Worm (Caenorhabditis elegans): Measurements from ENCODE around the gene F23D12.7.

The F23D12.7 gene

DNA sequence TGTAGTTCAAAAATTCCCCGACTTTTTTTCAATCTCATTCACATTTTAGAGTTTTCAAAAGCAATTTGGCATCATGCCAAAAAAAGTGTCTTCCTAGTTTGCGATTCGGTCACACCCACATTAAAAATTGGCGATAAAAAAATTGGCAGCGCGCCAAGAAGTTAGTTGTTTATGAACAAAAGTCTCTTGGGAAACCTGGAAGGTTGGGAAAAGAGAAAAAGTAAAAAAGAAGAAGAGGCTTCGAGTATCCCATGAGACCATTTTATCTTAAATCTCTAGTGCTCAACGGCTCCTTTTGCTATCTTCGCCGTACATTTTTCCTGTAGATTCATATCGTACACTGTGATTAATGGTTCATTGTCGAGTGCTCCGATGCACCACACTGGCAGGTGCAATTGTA lies 34.2 kb upstream of the F23D12.7 start:
- TF ChIP-seq nhr-2 (tag; optimal IDR thresholded peaks at IDR 0.05) (no peak), snpc-4 (tag; optimal IDR thresholded peaks at IDR 0.05) (no peak), cnd-1 (tag; optimal IDR thresholded peaks at IDR 0.05) (no peak), bed-3 (GFP tag; optimal IDR thresholded peaks at IDR 0.05) (no peak), mep-1 (tag; optimal IDR thresholded peaks at IDR 0.05) (no peak), mab-5 (tag; optimal IDR thresholded peaks at IDR 0.05) (no peak), unc-120 (tag; optimal IDR thresholded peaks at IDR 0.05; ENCODE audit: poor library complexity, severe bottlenecking) (no peak), ces-1 (GFP tag; optimal IDR thresholded peaks at IDR 0.05) (no peak), ham-2 (GFP tag; optimal IDR thresholded peaks at IDR 0.05) (no peak), tbx-8 (GFP tag; optimal IDR thresholded peaks at IDR 0.05) (no peak), zip-8 (tag; optimal IDR thresholded peaks at IDR 0.05) (no peak), elt-3 (tag; optimal IDR thresholded peaks at IDR 0.05) (no peak)

DNA sequence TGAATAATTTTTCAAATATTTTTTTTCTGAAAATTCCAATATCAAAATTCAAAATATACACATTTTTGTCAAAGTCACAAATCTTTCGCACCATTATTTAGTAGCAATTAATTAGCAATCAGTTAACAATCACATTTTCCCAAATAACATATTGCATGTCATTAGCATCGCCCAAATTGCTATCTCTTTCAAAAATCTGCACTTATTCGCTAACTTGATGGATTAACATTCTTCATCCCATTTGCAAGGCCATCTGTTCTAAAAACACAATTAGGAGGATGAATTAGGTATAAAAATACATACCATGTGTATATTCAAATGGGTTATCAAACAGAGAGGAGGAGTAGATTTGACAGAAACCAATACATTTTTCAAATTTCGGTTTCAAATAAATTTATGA lies 33.7 kb upstream of the F23D12.7 start:
- TF ChIP-seq blmp-1 (tag; optimal IDR thresholded peaks at IDR 0.05), result no peak
- no peak for TF ChIP-seq ceh-39 (tag; optimal IDR thresholded peaks at IDR 0.05)
- peak; percentile 74 for TF ChIP-seq cnd-1 (tag; optimal IDR thresholded peaks at IDR 0.05)
- TF ChIP-seq unc-62 (GFP tag; optimal IDR thresholded peaks at IDR 0.05), result peak; percentile 28
- TF ChIP-seq hlh-1 (tag; optimal IDR thresholded peaks at IDR 0.05), result no peak
- no peak for TF ChIP-seq nhr-28 (tag; optimal IDR thresholded peaks at IDR 0.05)
- no peak for TF ChIP-seq elt-3 (tag; optimal IDR thresholded peaks at IDR 0.05)
- TF ChIP-seq snpc-4 (tag; optimal IDR thresholded peaks at IDR 0.05), result no peak
- TF ChIP-seq mab-5 (tag; optimal IDR thresholded peaks at IDR 0.05), result peak; percentile 13
- TF ChIP-seq ces-1 (GFP tag; optimal IDR thresholded peaks at IDR 0.05), result peak; percentile 94
- TF ChIP-seq elt-1 (tag; optimal IDR thresholded peaks at IDR 0.05; ENCODE audit: borderline replicate concordance, insufficient read depth), result peak; percentile 40
- peak; percentile 26 for TF ChIP-seq mls-2 (tag; optimal IDR thresholded peaks at IDR 0.05)

DNA sequence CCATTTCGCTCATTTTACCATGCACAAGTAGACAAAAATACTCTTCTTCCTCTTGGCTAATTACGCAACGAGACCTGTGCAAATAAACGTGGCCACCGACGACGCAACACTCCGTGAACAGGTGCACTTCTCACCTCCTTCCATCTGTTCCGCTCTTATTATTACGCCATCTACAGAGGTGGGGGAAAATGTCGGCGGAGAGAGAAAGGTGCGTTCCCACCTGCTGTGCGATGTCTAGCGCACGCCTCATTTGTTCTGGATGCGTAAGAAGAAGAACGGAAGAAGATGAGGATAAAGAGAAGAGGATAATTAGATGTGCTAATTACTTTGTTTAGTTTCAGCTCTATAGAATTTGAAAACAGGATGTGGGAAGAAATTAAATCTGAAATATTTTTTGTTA lies 32.9 kb upstream of the F23D12.7 start:
- peak; percentile 80 for TF ChIP-seq ceh-43 (GFP tag; optimal IDR thresholded peaks at IDR 0.05)
- TF ChIP-seq cnd-1 (tag; optimal IDR thresholded peaks at IDR 0.05), result peak; percentile 97
- no peak for TF ChIP-seq flh-1 (GFP tag; optimal IDR thresholded peaks at IDR 0.05)
- TF ChIP-seq zip-8 (tag; optimal IDR thresholded peaks at IDR 0.05), result peak; percentile 97
- peak; percentile 82 for TF ChIP-seq hlh-1 (tag; optimal IDR thresholded peaks at IDR 0.05)
- peak; percentile 26 for TF ChIP-seq ztf-11 (tag; optimal IDR thresholded peaks at IDR 0.05)
- TF ChIP-seq ceh-39 (tag; optimal IDR thresholded peaks at IDR 0.05), result peak; percentile 58
- TF ChIP-seq mep-1 (tag; optimal IDR thresholded peaks at IDR 0.05), result peak; percentile 43
- TF ChIP-seq sem-2 (GFP tag; optimal IDR thresholded peaks at IDR 0.05), result no peak
- TF ChIP-seq unc-62 (GFP tag; optimal IDR thresholded peaks at IDR 0.05), result peak; percentile 41
- peak; percentile 90 for TF ChIP-seq lin-32 (GFP tag; optimal IDR thresholded peaks at IDR 0.05)
- TF ChIP-seq sptf-1 (tag; optimal IDR thresholded peaks at IDR 0.05), result no peak
- TF ChIP-seq elt-1 (tag; optimal IDR thresholded peaks at IDR 0.05; ENCODE audit: borderline replicate concordance, insufficient read depth), result no peak
- no peak for TF ChIP-seq mab-5 (tag; optimal IDR thresholded peaks at IDR 0.05)
- no peak for TF ChIP-seq nhr-76 (tag; optimal IDR thresholded peaks at IDR 0.05)
- peak; percentile 92 for TF ChIP-seq nhr-2 (tag; optimal IDR thresholded peaks at IDR 0.05)
- no peak for TF ChIP-seq bed-3 (GFP tag; optimal IDR thresholded peaks at IDR 0.05)
- peak; percentile 67 for TF ChIP-seq mls-2 (tag; optimal IDR thresholded peaks at IDR 0.05)

DNA sequence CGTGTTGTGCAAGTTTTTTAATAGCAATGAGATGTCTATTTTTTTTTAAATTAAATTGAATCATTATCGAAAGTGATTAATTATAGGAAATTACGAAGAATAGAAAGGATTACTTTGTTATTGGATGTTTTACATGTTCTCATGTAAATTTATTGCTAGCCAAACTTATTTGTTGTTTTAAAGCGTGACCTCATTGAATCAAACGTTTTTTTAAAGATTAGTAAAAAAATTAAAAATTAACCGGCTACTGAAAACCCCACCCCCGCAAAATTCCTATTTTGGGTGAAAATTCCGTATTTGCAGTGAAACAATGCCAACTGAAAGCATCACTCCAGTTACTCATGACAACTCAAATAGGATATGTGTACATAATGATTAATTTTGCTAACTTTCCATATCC lies 31.2 kb upstream of the F23D12.7 start, which contains the start of gene M163.8:
Gene M163.8 (plus strand): TSS at position 301 of the 400 bp plus-strand sequence.
- no peak for TF ChIP-seq lin-32 (GFP tag; optimal IDR thresholded peaks at IDR 0.05)
- TF ChIP-seq nhr-237 (tag; optimal IDR thresholded peaks at IDR 0.05), result no peak
- no peak for TF ChIP-seq mls-2 (tag; optimal IDR thresholded peaks at IDR 0.05)
- no peak for TF ChIP-seq ham-2 (GFP tag; optimal IDR thresholded peaks at IDR 0.05)
- TF ChIP-seq ceh-43 (GFP tag; optimal IDR thresholded peaks at IDR 0.05), result no peak
- no peak for TF ChIP-seq sem-2 (GFP tag; optimal IDR thresholded peaks at IDR 0.05)
- TF ChIP-seq hlh-1 (tag; optimal IDR thresholded peaks at IDR 0.05), result no peak
- no peak for TF ChIP-seq cnd-1 (tag; optimal IDR thresholded peaks at IDR 0.05)
- TF ChIP-seq nhr-2 (tag; optimal IDR thresholded peaks at IDR 0.05), result no peak
- TF ChIP-seq unc-62 (GFP tag; optimal IDR thresholded peaks at IDR 0.05), result no peak
- no peak for TF ChIP-seq M03D4.4 (tag; optimal IDR thresholded peaks at IDR 0.05)
- no peak for TF ChIP-seq mab-5 (tag; optimal IDR thresholded peaks at IDR 0.05)

DNA sequence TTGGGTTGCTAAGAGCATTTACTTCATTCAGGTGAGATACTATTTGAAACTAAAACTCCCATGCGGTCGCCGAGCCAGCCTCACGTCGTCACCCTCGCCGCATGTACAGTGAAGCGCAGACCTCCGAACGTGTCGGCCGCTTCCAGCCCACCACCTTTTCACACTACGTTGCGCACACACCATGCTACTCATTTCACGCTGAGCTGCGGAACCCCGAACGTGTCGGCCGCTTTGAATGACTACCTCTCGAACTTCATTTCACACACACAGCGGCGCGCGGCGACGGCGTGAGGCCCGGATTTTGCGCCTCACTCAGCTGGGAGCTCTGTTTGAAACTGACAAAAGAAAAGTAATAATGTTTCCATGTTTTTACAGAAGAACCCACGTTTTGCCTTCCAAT lies 28.0 kb upstream of the F23D12.7 start:
- TF ChIP-seq nhr-28 (tag; optimal IDR thresholded peaks at IDR 0.05) (no peak), ceh-83 (GFP tag; optimal IDR thresholded peaks at IDR 0.05) (no peak), blmp-1 (tag; optimal IDR thresholded peaks at IDR 0.05) (no peak), unc-120 (tag; optimal IDR thresholded peaks at IDR 0.05; ENCODE audit: poor library complexity, severe bottlenecking) (no peak), nhr-2 (tag; optimal IDR thresholded peaks at IDR 0.05) (no peak), mab-5 (tag; optimal IDR thresholded peaks at IDR 0.05) (no peak), lin-13 (tag; optimal IDR thresholded peaks at IDR 0.05) (no peak), mls-2 (tag; optimal IDR thresholded peaks at IDR 0.05) (no peak), pha-4 (tag; optimal IDR thresholded peaks at IDR 0.05) (no peak), ces-1 (GFP tag; optimal IDR thresholded peaks at IDR 0.05) (no peak), ham-2 (GFP tag; optimal IDR thresholded peaks at IDR 0.05) (no peak), ceh-39 (tag; optimal IDR thresholded peaks at IDR 0.05) (no peak), elt-1 (tag; optimal IDR thresholded peaks at IDR 0.05; ENCODE audit: borderline replicate concordance, insufficient read depth) (no peak), ceh-43 (GFP tag; optimal IDR thresholded peaks at IDR 0.05) (no peak), drap-1 (GFP tag; optimal IDR thresholded peaks at IDR 0.05) (no peak), nhr-12 (tag; optimal IDR thresholded peaks at IDR 0.05) (no peak), hlh-1 (tag; optimal IDR thresholded peaks at IDR 0.05) (no peak), unc-39 (tag; optimal IDR thresholded peaks at IDR 0.05) (no peak), M03D4.4 (tag; optimal IDR thresholded peaks at IDR 0.05) (no peak)
